Fruit fly (Drosophila melanogaster): Measurements from ENCODE around the gene aln.

DNA sequence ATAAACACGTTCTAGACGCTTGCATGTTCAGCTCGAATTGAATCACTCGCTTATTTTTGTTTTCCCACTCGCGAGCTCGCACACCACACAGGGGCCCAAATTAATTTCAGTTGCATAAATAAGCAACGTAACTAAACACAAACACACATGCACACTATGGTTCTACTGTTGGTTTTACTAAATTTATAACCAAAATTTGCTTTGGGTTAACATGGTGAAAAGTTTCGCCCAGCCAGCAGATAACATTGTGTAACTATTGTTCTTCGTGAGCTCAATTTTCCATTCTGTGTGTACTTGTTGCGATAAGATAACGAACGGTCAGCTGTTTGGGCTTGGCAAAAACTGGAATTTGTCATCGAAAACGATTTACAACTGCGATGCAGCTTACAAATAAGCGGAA, 6.2 kb downstream of the aln start:
- no peak for TF ChIP-seq CG4496 (GFP tag; IDR thresholded peaks at IDR 0.05)
- no peak for TF ChIP-seq CG8159 (tag; optimal IDR thresholded peaks at IDR 0.05)
- no peak for TF ChIP-seq EcR (GFP tag; optimal IDR thresholded peaks at IDR 0.05)
- no peak for TF ChIP-seq CG34367 (tag; optimal IDR thresholded peaks at IDR 0.05)
- TF ChIP-seq Pif1A (GFP tag; optimal IDR thresholded peaks at IDR 0.05): no peak

All from whole organism, pupa.